Worm (Caenorhabditis elegans): ENCODE results near the gene emg-1.

The emg-1 gene

DNA sequence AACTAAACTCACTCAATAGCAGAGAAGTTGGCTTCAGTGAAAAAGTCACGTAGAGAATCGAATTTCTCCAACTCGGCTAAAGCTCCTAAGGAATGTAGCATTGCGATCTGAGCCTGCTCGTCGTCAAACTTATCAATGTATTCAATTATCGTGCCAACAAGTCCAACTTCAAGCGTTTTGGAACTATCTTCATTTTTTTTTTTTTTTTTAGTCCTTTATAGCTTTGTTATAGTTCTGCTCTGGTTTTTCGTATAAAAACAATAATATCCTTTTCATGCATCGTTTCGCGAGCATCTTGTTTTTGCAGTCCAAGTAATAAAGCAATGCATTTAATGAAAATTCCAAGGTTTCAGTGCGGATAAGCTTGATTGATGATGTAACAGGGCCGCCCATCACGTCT is 39.7 kb downstream of the emg-1 start, which contains the start of gene Y39A1A.31:
Gene Y39A1A.31, minus strand, starts transcription at position 101 of the 400 bp plus-strand sequence.
- no peak for TF ChIP-seq ces-1 (GFP tag; optimal IDR thresholded peaks at IDR 0.05)
- TF ChIP-seq unc-62 (GFP tag; optimal IDR thresholded peaks at IDR 0.05), result no peak
- no peak for TF ChIP-seq cnd-1 (tag; optimal IDR thresholded peaks at IDR 0.05)
- TF ChIP-seq mls-2 (tag; optimal IDR thresholded peaks at IDR 0.05), result no peak

DNA sequence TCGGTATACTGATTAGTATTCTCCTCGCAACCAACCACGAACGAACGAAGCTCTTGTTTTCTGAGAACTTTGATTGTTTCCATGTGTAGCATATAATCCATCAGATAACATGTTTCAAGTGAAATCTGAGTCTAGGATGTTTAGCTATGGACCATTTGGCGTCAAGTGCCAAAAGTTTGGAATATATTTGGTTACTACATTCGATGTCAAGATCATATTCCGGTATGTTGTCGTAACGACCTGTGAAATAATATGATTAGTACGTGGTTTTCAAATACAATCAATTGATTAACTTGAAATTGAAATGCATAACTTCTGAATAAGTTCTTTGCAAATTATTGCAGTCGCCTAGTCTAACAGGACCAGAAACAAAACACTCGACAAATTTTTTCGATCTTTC is 41.7 kb downstream of the emg-1 start, which contains the start of gene Y39A1A.17:
Gene Y39A1A.17, minus strand, starts transcription at position 101 of the 400 bp plus-strand sequence.
- TF ChIP-seq ceh-39 (tag; optimal IDR thresholded peaks at IDR 0.05), result no peak
- no peak for TF ChIP-seq mab-5 (tag; optimal IDR thresholded peaks at IDR 0.05)
- no peak for TF ChIP-seq sptf-1 (tag; optimal IDR thresholded peaks at IDR 0.05)
- no peak for TF ChIP-seq cnd-1 (tag; optimal IDR thresholded peaks at IDR 0.05)
- TF ChIP-seq mls-2 (tag; optimal IDR thresholded peaks at IDR 0.05), result no peak
- no peak for TF ChIP-seq drap-1 (GFP tag; optimal IDR thresholded peaks at IDR 0.05)
- TF ChIP-seq snpc-4 (tag; optimal IDR thresholded peaks at IDR 0.05), result no peak
- TF ChIP-seq tbx-8 (GFP tag; optimal IDR thresholded peaks at IDR 0.05), result no peak
- no peak for TF ChIP-seq nhr-2 (tag; optimal IDR thresholded peaks at IDR 0.05)
- TF ChIP-seq hlh-1 (tag; optimal IDR thresholded peaks at IDR 0.05), result no peak
- TF ChIP-seq elt-1 (tag; optimal IDR thresholded peaks at IDR 0.05; ENCODE audit: borderline replicate concordance, insufficient read depth), result no peak
- no peak for TF ChIP-seq unc-62 (GFP tag; optimal IDR thresholded peaks at IDR 0.05)
- no peak for TF ChIP-seq ztf-11 (tag; optimal IDR thresholded peaks at IDR 0.05)
- no peak for TF ChIP-seq unc-39 (tag; optimal IDR thresholded peaks at IDR 0.05)

DNA sequence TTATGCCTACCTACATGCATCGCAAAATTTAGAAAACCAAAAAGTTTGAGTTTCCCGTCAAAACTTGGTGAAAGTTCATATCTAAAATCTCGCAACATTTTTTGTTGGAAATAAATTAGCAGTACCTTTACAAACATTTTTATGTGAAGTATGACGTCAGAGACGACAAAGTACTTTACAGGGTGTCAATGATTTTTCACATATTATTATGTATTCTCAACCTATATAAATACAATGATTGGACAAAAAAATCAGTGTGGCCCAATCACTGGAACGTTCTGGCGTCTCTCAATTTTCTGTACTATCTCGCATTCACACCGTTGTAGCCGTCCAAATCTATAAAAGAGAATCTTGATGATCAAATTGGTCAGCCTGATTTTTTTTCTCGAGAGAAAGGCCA is 45.0 kb downstream of the emg-1 start, which contains the start of the genes Y39A1A.18 and fmo-3:
Gene Y39A1A.18, minus strand, starts transcription at position 192 of the 400 bp plus-strand sequence.
Gene fmo-3, plus strand, starts transcription at position 388 of the 400 bp plus-strand sequence.
- TF ChIP-seq mep-1 (tag; optimal IDR thresholded peaks at IDR 0.05), result no peak
- TF ChIP-seq M03D4.4 (tag; optimal IDR thresholded peaks at IDR 0.05), result no peak
- TF ChIP-seq unc-39 (tag; optimal IDR thresholded peaks at IDR 0.05), result no peak
- no peak for TF ChIP-seq elt-3 (tag; optimal IDR thresholded peaks at IDR 0.05)
- TF ChIP-seq pha-4 (tag; optimal IDR thresholded peaks at IDR 0.05), result no peak
- TF ChIP-seq blmp-1 (tag; optimal IDR thresholded peaks at IDR 0.05), result no peak
- no peak for TF ChIP-seq elt-1 (tag; optimal IDR thresholded peaks at IDR 0.05; ENCODE audit: borderline replicate concordance, insufficient read depth)
- TF ChIP-seq unc-62 (GFP tag; optimal IDR thresholded peaks at IDR 0.05), result no peak
- no peak for TF ChIP-seq ceh-43 (GFP tag; optimal IDR thresholded peaks at IDR 0.05)
- no peak for TF ChIP-seq nhr-76 (tag; optimal IDR thresholded peaks at IDR 0.05)
- no peak for TF ChIP-seq drap-1 (GFP tag; optimal IDR thresholded peaks at IDR 0.05)
- TF ChIP-seq flh-1 (GFP tag; optimal IDR thresholded peaks at IDR 0.05), result no peak
- TF ChIP-seq nhr-237 (tag; optimal IDR thresholded peaks at IDR 0.05), result no peak
- TF ChIP-seq ceh-39 (tag; optimal IDR thresholded peaks at IDR 0.05), result no peak
- no peak for TF ChIP-seq cnd-1 (tag; optimal IDR thresholded peaks at IDR 0.05)
- no peak for TF ChIP-seq nhr-12 (tag; optimal IDR thresholded peaks at IDR 0.05)
- no peak for TF ChIP-seq bed-3 (GFP tag; optimal IDR thresholded peaks at IDR 0.05)
- no peak for TF ChIP-seq snpc-4 (tag; optimal IDR thresholded peaks at IDR 0.05)
- TF ChIP-seq lsy-2 (tag; optimal IDR thresholded peaks at IDR 0.05), result no peak

DNA sequence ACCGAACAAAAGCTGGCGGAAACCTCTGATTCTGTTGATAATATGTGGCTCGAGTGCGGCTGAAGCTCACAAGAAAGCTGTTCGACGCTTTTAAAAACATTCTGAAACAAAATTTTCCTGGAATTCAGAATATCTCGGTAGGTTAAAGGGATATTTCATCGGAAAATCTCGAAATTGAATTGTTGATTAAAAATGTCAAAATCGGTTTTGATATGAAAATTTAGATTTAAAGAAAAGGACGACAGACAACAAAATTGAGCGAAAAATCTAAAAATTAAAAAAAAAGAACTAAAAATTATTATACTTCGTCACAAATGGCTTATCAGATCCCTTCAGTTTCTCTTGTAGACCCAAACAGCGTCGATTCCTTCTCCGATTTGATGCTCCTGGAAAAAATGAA is 51.1 kb downstream of the emg-1 start, which contains the start of gene Y39A1A.20:
Gene Y39A1A.20, minus strand, starts transcription at position 101 of the 400 bp plus-strand sequence.
- TF ChIP-seq lsy-2 (tag; optimal IDR thresholded peaks at IDR 0.05) (no peak), lin-32 (GFP tag; optimal IDR thresholded peaks at IDR 0.05) (no peak), blmp-1 (tag; optimal IDR thresholded peaks at IDR 0.05) (no peak), nhr-237 (tag; optimal IDR thresholded peaks at IDR 0.05) (no peak), mls-2 (tag; optimal IDR thresholded peaks at IDR 0.05) (no peak), mab-5 (tag; optimal IDR thresholded peaks at IDR 0.05) (no peak), nhr-12 (tag; optimal IDR thresholded peaks at IDR 0.05) (no peak), drap-1 (GFP tag; optimal IDR thresholded peaks at IDR 0.05) (no peak), elt-3 (tag; optimal IDR thresholded peaks at IDR 0.05) (no peak), bed-3 (GFP tag; optimal IDR thresholded peaks at IDR 0.05) (no peak), ces-1 (GFP tag; optimal IDR thresholded peaks at IDR 0.05) (no peak), nhr-2 (tag; optimal IDR thresholded peaks at IDR 0.05) (no peak), flh-1 (GFP tag; optimal IDR thresholded peaks at IDR 0.05) (no peak), snpc-4 (tag; optimal IDR thresholded peaks at IDR 0.05) (no peak), sptf-1 (tag; optimal IDR thresholded peaks at IDR 0.05) (no peak)

Data from whole organism, mixed stage, embryonic.